Worm (Caenorhabditis elegans): ENCODE measurements around the gene W02F12.8.

DNA sequence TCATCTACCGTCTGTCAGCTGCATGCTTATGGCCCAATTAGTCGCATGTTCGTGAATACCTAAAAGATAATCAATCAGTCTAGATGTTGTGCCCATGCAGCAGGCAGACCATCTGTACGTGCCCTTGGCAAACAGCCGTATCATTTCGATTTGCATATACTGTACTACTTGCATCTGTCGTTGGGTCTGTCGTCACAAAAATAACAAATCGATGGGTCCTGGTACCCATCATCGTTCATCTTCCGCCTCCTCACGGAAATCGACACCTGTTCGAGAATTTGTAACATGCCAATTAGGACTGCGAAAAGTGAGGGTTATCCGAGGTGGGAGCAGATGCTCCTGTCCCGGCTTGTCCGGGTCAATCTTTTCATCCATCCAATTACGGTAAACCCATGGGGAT lies 11.3 kb downstream of the W02F12.8 start:
- TF ChIP-seq snpc-4 (tag; optimal IDR thresholded peaks at IDR 0.05) (no peak), nhr-11 (tag; optimal IDR thresholded peaks at IDR 0.05) (no peak), hmg-11 (tag; optimal IDR thresholded peaks at IDR 0.05) (no peak), nhr-77 (tag; optimal IDR thresholded peaks at IDR 0.05) (no peak), lin-15B (tag; optimal IDR thresholded peaks at IDR 0.05) (no peak), elt-2 (tag; optimal IDR thresholded peaks at IDR 0.05) (no peak), unc-39 (tag; optimal IDR thresholded peaks at IDR 0.05) (no peak), fkh-10 (GFP tag; optimal IDR thresholded peaks at IDR 0.05) (no peak), egl-5 (tag; optimal IDR thresholded peaks at IDR 0.05) (no peak), zag-1 (tag; optimal IDR thresholded peaks at IDR 0.05) (no peak), nhr-23 (tag; optimal IDR thresholded peaks at IDR 0.05) (no peak), fos-1 (tag; optimal IDR thresholded peaks at IDR 0.05) (no peak), tbx-2 (tag; optimal IDR thresholded peaks at IDR 0.05) (no peak), unc-62 (GFP tag; optimal IDR thresholded peaks at IDR 0.05) (no peak)
